Worm (Caenorhabditis elegans) whole organism, early embryonic: ENCODE data around the gene mrpl-18.

Source experiments
- B0310.2 ChIP-seq: sonication (generic microtip); optimal IDR thresholded peaks from 2 replicates; lab custom pipeline; 2016; ENCODE audit warnings: mild to moderate bottlenecking, missing genetic modification characterization, missing compliant biosample characterization
- aly-1 ChIP-seq: sonication (generic microtip); optimal IDR thresholded peaks from 2 replicates; lab custom pipeline; 2016; ENCODE audit warnings: missing genetic modification characterization, missing compliant biosample characterization
- ama-1 ChIP-seq: fragments of 150-350 bp; optimal IDR thresholded peaks from 2 replicates; lab custom pipeline; 2014
- ceh-13 ChIP-seq: fragments of 200-800 bp; sonication (Bioruptor generic); optimal IDR thresholded peaks from 2 replicates; lab custom pipeline; 2018; ENCODE audit warnings: mild to moderate bottlenecking, missing genetic modification characterization, missing compliant biosample characterization
- hmg-4 ChIP-seq: fragments of 200-800 bp; sonication (Bioruptor generic); optimal IDR thresholded peaks from 2 replicates; lab custom pipeline; 2018; ENCODE audit warnings: mild to moderate bottlenecking, missing genetic modification characterization, missing compliant biosample characterization
- hnd-1 ChIP-seq: sonication (generic microtip); optimal IDR thresholded peaks from 2 replicates; lab custom pipeline; 2016; ENCODE audit warnings: missing genetic modification characterization, missing compliant biosample characterization
- scrt-1 ChIP-seq: fragments of 200-800 bp; sonication (Bioruptor generic); IDR thresholded peaks from 2 replicates; pipeline ENCODE4 v1.3.6; 2022; ENCODE audit warnings: missing genetic modification characterization, missing compliant biosample characterization
- tbx-11 ChIP-seq: fragments of 200-800 bp; sonication (Bioruptor generic); IDR thresholded peaks from 2 replicates; pipeline ENCODE4 v1.3.6; 2022; ENCODE audit warnings: missing genetic modification characterization, missing compliant biosample characterization
- tbx-37 ChIP-seq: fragments of 200-800 bp; sonication (Bioruptor generic); conservative IDR thresholded peaks from 2 replicates; pipeline ENCODE4 v1.3.6; 2022; ENCODE audit warnings: missing genetic modification reagents, missing genetic modification characterization, missing compliant biosample characterization
- tra-4 ChIP-seq: sonication (generic microtip); optimal IDR thresholded peaks from 2 replicates; lab custom pipeline; 2017; ENCODE audit warnings: missing genetic modification characterization, missing compliant biosample characterization

DNA sequence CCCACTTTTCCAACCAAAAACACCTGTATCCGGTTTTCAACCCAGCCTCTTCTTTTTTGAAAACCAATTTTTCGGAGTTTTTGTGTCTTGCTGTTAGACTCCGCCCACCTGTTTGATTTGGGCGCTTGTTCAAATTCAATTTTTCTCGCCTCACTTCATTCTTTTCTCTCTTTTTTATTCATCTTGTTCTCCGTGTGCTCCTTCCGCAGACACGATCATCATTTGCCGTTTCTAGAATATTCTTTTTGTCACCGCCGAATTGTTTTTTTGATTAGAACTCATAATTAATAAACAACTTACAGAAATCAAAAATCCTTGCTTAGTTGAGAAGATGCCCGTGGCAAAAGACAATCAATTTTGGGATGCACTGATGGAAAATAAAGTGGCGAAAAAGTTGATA is 34.1 kb downstream of the mrpl-18 start, which contains the start of gene C50C3.5:
- TF ChIP-seq hnd-1 (tag; lab: Kevin White, UChicago) (no peak), ama-1 (no peak), aly-1 (tag; lab: Kevin White, UChicago) (no peak), scrt-1 (GFP tag; lab: Robert Waterston, UW) (no peak), tbx-37 (GFP tag; lab: Robert Waterston, UW) (no peak), tra-4 (tag; lab: Kevin White, UChicago) (no peak), ceh-13 (no peak), tbx-11 (GFP tag; lab: Robert Waterston, UW) (no peak), hmg-4 (GFP tag; lab: Kevin White, UChicago) (no peak), B0310.2 (tag; lab: Kevin White, UChicago) (no peak)
